Fruit fly (Drosophila melanogaster): ENCODE data around the gene CG3281.

Gene CG3281

DNA sequence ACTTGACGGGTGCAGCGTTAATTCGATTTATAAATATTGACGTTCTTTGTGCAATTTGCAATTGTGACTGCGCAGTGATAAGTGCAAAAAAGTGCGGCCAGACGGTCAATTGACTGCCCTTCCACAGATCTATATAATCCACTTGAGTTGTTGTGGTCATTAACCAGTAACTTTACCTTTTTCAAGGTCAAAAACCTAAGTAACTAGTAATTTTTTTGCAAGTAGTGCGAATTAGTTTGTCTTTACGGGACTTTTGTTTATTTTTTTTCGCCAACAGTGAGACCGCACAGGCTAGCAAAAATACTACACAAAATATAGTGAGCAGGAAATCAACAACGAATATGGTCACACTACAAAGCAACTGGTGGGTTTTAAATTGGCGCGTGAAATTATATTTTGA is 12.0 kb upstream of the CG3281 start, which contains the start of gene Tango9 (continued):
- TF ChIP-seq dpn (GFP tag; optimal IDR thresholded peaks at IDR 0.05) = peak in 1 of 2 experiments; percentile 2
- no peak for TF ChIP-seq CTCF (GFP tag; optimal IDR thresholded peaks at IDR 0.05)
- TF ChIP-seq CG6813 (GFP tag; optimal IDR thresholded peaks at IDR 0.05) = no peak
- TF ChIP-seq Fer1 (GFP tag; optimal IDR thresholded peaks at IDR 0.05) = peak; percentile 22
- TF ChIP-seq CG1603 (tag; optimal IDR thresholded peaks at IDR 0.05) = peak; percentile 71
- no peak for TF ChIP-seq twi (tag; optimal IDR thresholded peaks at IDR 0.05)
- no peak for TF ChIP-seq en (GFP tag; optimal IDR thresholded peaks at IDR 0.05)
- no peak for TF ChIP-seq fru (optimal IDR thresholded peaks at IDR 0.05)
- TF ChIP-seq NK7.1 (GFP tag; optimal IDR thresholded peaks at IDR 0.05) = no peak
- TF ChIP-seq run (tag; optimal IDR thresholded peaks at IDR 0.05) = no peak
- no peak for TF ChIP-seq kni (GFP tag; optimal IDR thresholded peaks at IDR 0.05)
- TF ChIP-seq MESR4 (GFP tag; optimal IDR thresholded peaks at IDR 0.05) = peak; percentile 37
- TF ChIP-seq sqz (GFP tag; optimal IDR thresholded peaks at IDR 0.05) = peak; percentile 41
- no peak for TF ChIP-seq hth (optimal IDR thresholded peaks at IDR 0.05)
- peak; percentile 11 for TF ChIP-seq CG30020 (tag; optimal IDR thresholded peaks at IDR 0.05)
- peak; percentile 90 for TF ChIP-seq Dp (GFP tag; optimal IDR thresholded peaks at IDR 0.05)
- no peak for TF ChIP-seq CG1024 (GFP tag; IDR thresholded peaks at IDR 0.05)
- no peak for TF ChIP-seq Sox102F (GFP tag; optimal IDR thresholded peaks at IDR 0.05)
- no peak for TF ChIP-seq Atf-2 (GFP tag; optimal IDR thresholded peaks at IDR 0.05)
- no peak for TF ChIP-seq lola (GFP tag; optimal IDR thresholded peaks at IDR 0.05)
- 0 out of 2 replicates have a peak, but pooled peaks have one; percentile 16 for TF ChIP-seq Dref (GFP tag; IDR thresholded peaks at IDR 0.05)
- TF ChIP-seq unc-4 (GFP tag; IDR thresholded peaks at IDR 0.05; ENCODE audit: partially characterized antibody) = no peak
- no peak for TF ChIP-seq HmgD (GFP tag; optimal IDR thresholded peaks at IDR 0.05)
- no peak for TF ChIP-seq Drgx (GFP tag; IDR thresholded peaks at IDR 0.05)
- peak; percentile 87 for TF ChIP-seq pzg (GFP tag; optimal IDR thresholded peaks at IDR 0.05)
- TF ChIP-seq CG11695 (GFP tag; IDR thresholded peaks at IDR 0.05) = no peak
- no peak for TF ChIP-seq Asciz (GFP tag; optimal IDR thresholded peaks at IDR 0.05)
- TF ChIP-seq CG8388 (GFP tag; optimal IDR thresholded peaks at IDR 0.05) = no peak
- TF ChIP-seq jumu (GFP tag; optimal IDR thresholded peaks at IDR 0.05) = no peak
- no peak for TF ChIP-seq Oli (tag; optimal IDR thresholded peaks at IDR 0.05)
- no peak for TF ChIP-seq CG1602 (GFP tag; optimal IDR thresholded peaks at IDR 0.05)
- 0 out of 3 replicates have a peak, but pooled peaks have one; percentile 11 for TF ChIP-seq CG17361 (GFP tag; IDR thresholded peaks at IDR 0.05)
- TF ChIP-seq E2f2 (GFP tag; IDR thresholded peaks at IDR 0.05) = peak; percentile 93
- no peak for TF ChIP-seq CG2129 (GFP tag; IDR thresholded peaks at IDR 0.05; ENCODE audit: partially characterized antibody)
- no peak for TF ChIP-seq lilli (GFP tag; optimal IDR thresholded peaks at IDR 0.05)
- TF ChIP-seq CG34224 (GFP tag; IDR thresholded peaks at IDR 0.05; ENCODE audit: partially characterized antibody) = no peak
- TF ChIP-seq Antp (GFP tag; optimal IDR thresholded peaks at IDR 0.05) = no peak
- no peak for TF ChIP-seq Spps (tag; optimal IDR thresholded peaks at IDR 0.05)
- no peak for TF ChIP-seq Poxn (GFP tag; IDR thresholded peaks at IDR 0.05)
- no peak for TF ChIP-seq Six4 (GFP tag; optimal IDR thresholded peaks at IDR 0.05)
- TF ChIP-seq yki (optimal IDR thresholded peaks at IDR 0.05) = no peak
- no peak for TF ChIP-seq CG13775 (GFP tag; optimal IDR thresholded peaks at IDR 0.05)
- TF ChIP-seq CG12299 (tag; optimal IDR thresholded peaks at IDR 0.05) = peak; percentile 19
- TF ChIP-seq mam (GFP tag; optimal IDR thresholded peaks at IDR 0.05) = no peak
- TF ChIP-seq Kr (GFP tag; optimal IDR thresholded peaks at IDR 0.05) = no peak
- TF ChIP-seq CG17186 (GFP tag; optimal IDR thresholded peaks at IDR 0.05) = peak; percentile 12
- no peak for TF ChIP-seq CG7745 (tag; optimal IDR thresholded peaks at IDR 0.05)
- no peak for TF ChIP-seq CG13296 (GFP tag; optimal IDR thresholded peaks at IDR 0.05)
- TF ChIP-seq jing (GFP tag; optimal IDR thresholded peaks at IDR 0.05) = no peak
- no peak for TF ChIP-seq CG11093 (GFP tag; IDR thresholded peaks at IDR 0.05)
- TF ChIP-seq CG31365 (tag; optimal IDR thresholded peaks at IDR 0.05) = no peak
- peak; percentile 24 for TF ChIP-seq CHES-1-like (GFP tag; optimal IDR thresholded peaks at IDR 0.05)
- TF ChIP-seq CG13424 (tag; optimal IDR thresholded peaks at IDR 0.05) = peak; percentile 1
